Fruit fly (Drosophila melanogaster) whole organism, prepupa: ENCODE measurements around the gene CG1213.

Experiments used
- CG3032 ChIP-seq: fragments of 200-800 bp; optimal IDR thresholded peaks from 2 replicates; lab custom pipeline; 2019; ENCODE audit warnings: missing biosample characterization, mild to moderate bottlenecking, missing genetic modification characterization, moderate library complexity
- CG4318 ChIP-seq: fragments of 200-800 bp; sonication (Bioruptor generic); optimal IDR thresholded peaks from 3 replicates; lab custom pipeline; 2017; ENCODE audit warnings: missing biosample characterization, mild to moderate bottlenecking, missing genetic modification characterization
- CG8319 ChIP-seq: fragments of 200-800 bp; sonication (Bioruptor generic); optimal IDR thresholded peaks from 3 replicates; lab custom pipeline; 2016; ENCODE audit warnings: missing biosample characterization, missing genetic modification characterization
- CG9139 ChIP-seq: fragments of 200-800 bp; sonication (Bioruptor generic); optimal IDR thresholded peaks from 3 replicates; lab custom pipeline; 2017; ENCODE audit warnings: missing biosample characterization, mild to moderate bottlenecking, missing genetic modification characterization
- Hr39 ChIP-seq: fragments of 200-800 bp; sonication (Bioruptor generic); optimal IDR thresholded peaks from 2 replicates; lab custom pipeline; 2016; ENCODE audit warnings: missing biosample characterization, missing genetic modification characterization
- OdsH ChIP-seq: fragments of 200-800 bp; sonication (Bioruptor generic); optimal IDR thresholded peaks from 3 replicates; lab custom pipeline; 2016; ENCODE audit warnings: missing biosample characterization, missing genetic modification characterization
- Sox102F ChIP-seq: fragments of 200-800 bp; sonication (Bioruptor generic); optimal IDR thresholded peaks from 2 replicates; lab custom pipeline; 2016; ENCODE audit warnings: missing biosample characterization, mild to moderate bottlenecking, missing genetic modification characterization
- salr ChIP-seq, 2 experiments: fragments of 200-800 bp; sonication (Bioruptor generic); optimal IDR thresholded peaks; 3 replicates each; lab custom pipeline; 2016 to 2018; ENCODE audit warnings: missing biosample characterization in 2 of 2, missing genetic modification characterization in 2 of 2, mild to moderate bottlenecking in 1 of 2
- svp ChIP-seq: fragments of 200-800 bp; sonication (Bioruptor generic); peaks from one replicate; lab custom pipeline; 2016; ENCODE audit warnings: missing biosample characterization, missing genetic modification characterization

- TF ChIP-seq OdsH (GFP tag; lab: Kevin White, UChicago) (peak; percentile 39), Hr39 (GFP tag; lab: Kevin White, UChicago) (peak; percentile 43), CG4318 (peak; percentile 59), salr (GFP tag; optimal IDR thresholded peaks at IDR 0.05; lab: Kevin White, UChicago) (peak in 1 of 2 experiments; percentile 51), CG3032 (peak; percentile 22), svp (GFP tag; lab: Kevin White, UChicago) (no peak), Sox102F (GFP tag; lab: Kevin White, UChicago) (peak; percentile 29), CG9139 (no peak), CG8319 (GFP tag; lab: Kevin White, UChicago) (no peak)
Observed at dm6 chr3R:5861218-5861902, 20.4 kb downstream of the CG1213 start.
